Fruit fly (Drosophila melanogaster): ENCODE measurements around the gene Coq2.

The Coq2 gene

dm6 chr3R:8334471-8334783, 18.1 kb upstream of the Coq2 start:
- TF ChIP-seq Hr96 (GFP tag; optimal IDR thresholded peaks at IDR 0.05) (no peak), kay (GFP tag; ENCODE audit: borderline replicate concordance) (peak; percentile 12)

dm6 chr3R:8333768-8334470, 17.6 kb upstream of the Coq2 start, which contains the start of gene Poxm:
Gene Poxm (minus strand): TSS chr3R:8333792.
- TF ChIP-seq toe (GFP tag; optimal IDR thresholded peaks at IDR 0.05) (no peak), ovo (GFP tag; optimal IDR thresholded peaks at IDR 0.05) (no peak), tj (GFP tag; optimal IDR thresholded peaks at IDR 0.05) (no peak), kay (GFP tag; ENCODE audit: borderline replicate concordance) (peak; percentile 67), Mnt (GFP tag; optimal IDR thresholded peaks at IDR 0.05) (no peak)

dm6 chr3R:8329628-8330027, 13.3 kb upstream of the Coq2 start:
- TF ChIP-seq Clk (GFP tag; optimal IDR thresholded peaks at IDR 0.05) (no peak), pad (GFP tag; optimal IDR thresholded peaks at IDR 0.05) (no peak), kay (GFP tag; ENCODE audit: borderline replicate concordance) (no peak), CG1620 (GFP tag; optimal IDR thresholded peaks at IDR 0.05) (no peak), toe (GFP tag; optimal IDR thresholded peaks at IDR 0.05) (no peak)

dm6 chr3R:8327967-8328789, 11.8 kb upstream of the Coq2 start:
- TF ChIP-seq Hr96 (GFP tag; optimal IDR thresholded peaks at IDR 0.05): no peak
- TF ChIP-seq kay (GFP tag; ENCODE audit: borderline replicate concordance): peak; percentile 86

dm6 chr3R:8326884-8327283, 10.5 kb upstream of the Coq2 start:
- TF ChIP-seq Crg-1 (GFP tag; optimal IDR thresholded peaks at IDR 0.05) (no peak), Clk (GFP tag; optimal IDR thresholded peaks at IDR 0.05) (no peak), toe (GFP tag; optimal IDR thresholded peaks at IDR 0.05) (no peak), CG7045 (GFP tag; optimal IDR thresholded peaks at IDR 0.05) (no peak), kay (GFP tag; ENCODE audit: borderline replicate concordance) (no peak), CG5204 (GFP tag; optimal IDR thresholded peaks at IDR 0.05) (no peak), Hr96 (GFP tag; optimal IDR thresholded peaks at IDR 0.05) (no peak), bab1 (GFP tag; optimal IDR thresholded peaks at IDR 0.05) (no peak), pad (GFP tag; optimal IDR thresholded peaks at IDR 0.05) (no peak), ovo (GFP tag; optimal IDR thresholded peaks at IDR 0.05) (no peak), tj (GFP tag; optimal IDR thresholded peaks at IDR 0.05) (no peak)

dm6 chr3R:8324016-8324415, 7.7 kb upstream of the Coq2 start, which contains the start of gene CG7443:
Gene CG7443 (plus strand): TSS chr3R:8324316.
- TF ChIP-seq cic (GFP tag; optimal IDR thresholded peaks at IDR 0.05) (no peak), Crg-1 (GFP tag; optimal IDR thresholded peaks at IDR 0.05) (no peak), CG7101 (tag; optimal IDR thresholded peaks at IDR 0.05) (no peak), CG14711 (tag; optimal IDR thresholded peaks at IDR 0.05) (no peak), tj (GFP tag; optimal IDR thresholded peaks at IDR 0.05) (no peak), CG33017 (tag; optimal IDR thresholded peaks at IDR 0.05) (no peak), CG11617 (GFP tag; optimal IDR thresholded peaks at IDR 0.05) (no peak)

- TF ChIP-seq CG1620 (GFP tag; optimal IDR thresholded peaks at IDR 0.05) (no peak), Hr96 (GFP tag; optimal IDR thresholded peaks at IDR 0.05) (no peak), kay (GFP tag; ENCODE audit: borderline replicate concordance) (no peak), Mnt (GFP tag; optimal IDR thresholded peaks at IDR 0.05) (no peak), Crg-1 (GFP tag; optimal IDR thresholded peaks at IDR 0.05) (no peak), pad (GFP tag; optimal IDR thresholded peaks at IDR 0.05) (no peak), CG7101 (tag; optimal IDR thresholded peaks at IDR 0.05) (no peak), CG5204 (GFP tag; optimal IDR thresholded peaks at IDR 0.05) (no peak), toe (GFP tag; optimal IDR thresholded peaks at IDR 0.05) (no peak), CG14711 (tag; optimal IDR thresholded peaks at IDR 0.05) (no peak), CG12768 (GFP tag; optimal IDR thresholded peaks at IDR 0.05) (no peak), ovo (GFP tag; optimal IDR thresholded peaks at IDR 0.05) (no peak), tj (GFP tag; optimal IDR thresholded peaks at IDR 0.05) (no peak)
These were observed 5.1 kb upstream of the Coq2 start, which contains the start of gene Or85a for dm6 chr3R:8321447-8321846. Gene Or85a (plus strand): TSS chr3R:8321747.

All from whole organism, adult.